Fruit fly (Drosophila melanogaster) whole organism: ENCODE results near the gene CG6961.

Source experiments
- CG8478 ChIP-seq: fragments of >200 bp; optimal IDR thresholded peaks from 2 replicates; lab custom pipeline; 2018; ENCODE audit warnings: inconsistent platforms
- Dll ChIP-seq: fragments of >200 bp; optimal IDR thresholded peaks from 2 replicates; lab custom pipeline; 2017
- EcR ChIP-seq, 2 experiments: fragments of >200 bp; optimal IDR thresholded peaks; 2 replicates each; lab custom pipeline; 2017; ENCODE audit warnings: missing biosample characterization in 2 of 2, missing genetic modification characterization in 2 of 2, missing genetic modification reagents in 2 of 2
- pan ChIP-seq: fragments of >200 bp; optimal IDR thresholded peaks from 2 replicates; lab custom pipeline; 2017
- psq ChIP-seq: fragments of >200 bp; optimal IDR thresholded peaks from 2 replicates; lab custom pipeline; 2017
- usp ChIP-seq: fragments of >200 bp; optimal IDR thresholded peaks from 2 replicates; lab custom pipeline; 2017; ENCODE audit warnings: missing biosample characterization, missing genetic modification characterization, mixed read lengths

CG6961 gene

dm6 chrX:18775839-18776538 lies 12.0 kb downstream of the CG6961 start:
- TF ChIP-seq usp (no peak), EcR (GFP tag; optimal IDR thresholded peaks at IDR 0.05; lab: Kevin White, UChicago) (no peak), Dll (lab: Kevin White, UChicago) (no peak), pan (lab: Kevin White, UChicago) (no peak), CG8478 (lab: Kevin White, UChicago) (no peak), psq (lab: Kevin White, UChicago) (no peak)

- TF ChIP-seq Dll (lab: Kevin White, UChicago): no peak
- TF ChIP-seq EcR (GFP tag; optimal IDR thresholded peaks at IDR 0.05; lab: Kevin White, UChicago): no peak
Measured at dm6 chrX:18774818-18775343, 13.1 kb downstream of the CG6961 start, which contains the start of gene CG6891. Gene CG6891, plus strand, starts transcription at chrX:18775228.

- TF ChIP-seq CG8478 (lab: Kevin White, UChicago): no peak
Measured at dm6 chrX:18773817-18774216, 14.2 kb downstream of the CG6961 start, which contains the start of gene CCKLR-17D3. Gene CCKLR-17D3, minus strand, starts transcription at chrX:18774027.

- no peak for TF ChIP-seq Dll (lab: Kevin White, UChicago)
Measured at dm6 chrX:18771995-18772394, 16.0 kb downstream of the CG6961 start.

dm6 chrX:18771356-18771755 lies 16.7 kb downstream of the CG6961 start:
- TF ChIP-seq CG8478 (lab: Kevin White, UChicago): no peak
- TF ChIP-seq EcR (GFP tag; optimal IDR thresholded peaks at IDR 0.05; lab: Kevin White, UChicago): no peak

dm6 chrX:18748206-18748605 lies 39.8 kb downstream of the CG6961 start, which contains the start of gene CG12609:
Gene CG12609, minus strand, starts transcription at chrX:18748306.
- TF ChIP-seq psq (lab: Kevin White, UChicago) (no peak), Dll (lab: Kevin White, UChicago) (no peak), CG8478 (lab: Kevin White, UChicago) (no peak), pan (lab: Kevin White, UChicago) (no peak), EcR (GFP tag; optimal IDR thresholded peaks at IDR 0.05; lab: Kevin White, UChicago) (no peak), usp (no peak)

- TF ChIP-seq usp: no peak
- no peak for TF ChIP-seq EcR (GFP tag; optimal IDR thresholded peaks at IDR 0.05; lab: Kevin White, UChicago)
- TF ChIP-seq psq (lab: Kevin White, UChicago): no peak
- TF ChIP-seq pan (lab: Kevin White, UChicago): no peak
- TF ChIP-seq Dll (lab: Kevin White, UChicago): no peak
- TF ChIP-seq CG8478 (lab: Kevin White, UChicago): no peak
Measured at dm6 chrX:18739795-18740194, 48.2 kb downstream of the CG6961 start, which contains the start of gene CG6873. Gene CG6873, minus strand, starts transcription at chrX:18739895.
